Worm (Caenorhabditis elegans) whole organism, young adult: Measurements from ENCODE around the gene F01D5.8.

Experiments
- B0019.2 ChIP-seq: fragments of 200-800 bp; sonication (Bioruptor generic); conservative IDR thresholded peaks from 2 replicates; pipeline ENCODE4 v1.3.6; 2022; ENCODE audit warnings: missing genetic modification reagents, missing genetic modification characterization, missing compliant biosample characterization
- B0336.3 ChIP-seq: fragments of 200-800 bp; sonication (Bioruptor generic); IDR thresholded peaks from 2 replicates; pipeline ENCODE4 v1.3.6; 2022; ENCODE audit warnings: missing genetic modification characterization, missing compliant biosample characterization
- C06A6.2 ChIP-seq: fragments of 200-800 bp; sonication (Bioruptor generic); conservative IDR thresholded peaks from 2 replicates; pipeline ENCODE4 v1.3.6; 2022; ENCODE audit warnings: missing genetic modification characterization, missing compliant biosample characterization
- C17E4.6 ChIP-seq: fragments of 200-800 bp; sonication (Bioruptor generic); IDR thresholded peaks from 2 replicates; pipeline ENCODE4 v1.3.6; 2022; ENCODE audit warnings: missing genetic modification reagents, missing genetic modification characterization, missing compliant biosample characterization
- K11D2.4 ChIP-seq: fragments of 200-800 bp; sonication (Bioruptor generic); IDR thresholded peaks from 2 replicates; pipeline ENCODE4 v1.3.6; 2022; ENCODE audit warnings: missing genetic modification reagents, missing genetic modification characterization, missing compliant biosample characterization
- K12H6.12 ChIP-seq: fragments of 200-800 bp; sonication (Bioruptor generic); optimal IDR thresholded peaks from 2 replicates; lab custom pipeline; 2018; ENCODE audit warnings: mild to moderate bottlenecking, missing genetic modification characterization, missing compliant biosample characterization
- ZK185.1 ChIP-seq: sonication (generic microtip); optimal IDR thresholded peaks from 2 replicates; lab custom pipeline; 2016; ENCODE audit warnings: mild to moderate bottlenecking, missing genetic modification characterization, missing compliant biosample characterization; ENCODE audit not compliant: poor library complexity, severe bottlenecking
- akir-1 ChIP-seq: fragments of 200-800 bp; sonication (Bioruptor generic); optimal IDR thresholded peaks from 2 replicates; lab custom pipeline; 2018; ENCODE audit warnings: mild to moderate bottlenecking, missing genetic modification characterization, moderate library complexity, missing compliant biosample characterization
- aptf-2 ChIP-seq: fragments of 200-800 bp; sonication (Bioruptor generic); conservative IDR thresholded peaks from 2 replicates; pipeline ENCODE4 v1.3.6; 2022; ENCODE audit warnings: missing genetic modification reagents, missing genetic modification characterization, missing compliant biosample characterization
- atf-7 ChIP-seq: sonication (generic microtip); optimal IDR thresholded peaks from 2 replicates; lab custom pipeline; 2017; ENCODE audit warnings: mild to moderate bottlenecking, missing genetic modification characterization, missing compliant biosample characterization
- attf-5 ChIP-seq: fragments of 200-800 bp; sonication (Bioruptor generic); optimal IDR thresholded peaks from 2 replicates; lab custom pipeline; 2018; ENCODE audit warnings: mild to moderate bottlenecking, missing genetic modification characterization, missing compliant biosample characterization
- bed-1 ChIP-seq: fragments of 200-800 bp; sonication (Bioruptor generic); IDR thresholded peaks from 2 replicates; pipeline ENCODE4 v1.3.6; 2022; ENCODE audit warnings: missing genetic modification reagents, missing genetic modification characterization, missing compliant biosample characterization
- ceh-100 ChIP-seq: fragments of 200-800 bp; sonication (Bioruptor generic); IDR thresholded peaks from 2 replicates; pipeline ENCODE4 v1.3.6; 2022; ENCODE audit warnings: missing genetic modification reagents, missing genetic modification characterization, missing compliant biosample characterization
- ceh-27 ChIP-seq: fragments of 200-800 bp; sonication (Bioruptor generic); optimal IDR thresholded peaks from 2 replicates; lab custom pipeline; 2018; ENCODE audit warnings: mild to moderate bottlenecking, missing genetic modification characterization, moderate library complexity, missing compliant biosample characterization
- chd-7 ChIP-seq: sonication (generic microtip); optimal IDR thresholded peaks from 2 replicates; lab custom pipeline; 2016; ENCODE audit warnings: mild to moderate bottlenecking, missing genetic modification characterization, moderate library complexity, missing compliant biosample characterization
- dox-1 ChIP-seq: fragments of 200-800 bp; sonication (Bioruptor generic); IDR thresholded peaks from 2 replicates; pipeline ENCODE4 v1.3.6; 2022; ENCODE audit warnings: missing genetic modification reagents, missing genetic modification characterization, missing compliant biosample characterization
- dpff-1 ChIP-seq: sonication (generic microtip); optimal IDR thresholded peaks from 2 replicates; lab custom pipeline; 2017; ENCODE audit warnings: mild to moderate bottlenecking, missing genetic modification characterization, missing compliant biosample characterization
- efl-1 ChIP-seq: fragments of 150-350 bp; optimal IDR thresholded peaks from 2 replicates; lab custom pipeline; 2014; ENCODE audit warnings: missing biosample characterization, missing genetic modification reagents, missing genetic modification characterization
- egl-44 ChIP-seq: fragments of 200-800 bp; sonication (Bioruptor generic); IDR thresholded peaks from 2 replicates; pipeline ENCODE4 v1.3.6; 2022; ENCODE audit warnings: missing genetic modification reagents, missing genetic modification characterization, missing compliant biosample characterization
- egrh-3 ChIP-seq: fragments of 200-800 bp; sonication (Bioruptor generic); IDR thresholded peaks from 2 replicates; pipeline ENCODE4 v1.3.6; 2022; ENCODE audit warnings: missing genetic modification reagents, missing genetic modification characterization, missing compliant biosample characterization
- ekl-4 ChIP-seq: fragments of 200-800 bp; sonication (Bioruptor generic); IDR thresholded peaks from 2 replicates; pipeline ENCODE4 v1.3.6; 2022; ENCODE audit warnings: missing genetic modification reagents, missing genetic modification characterization, missing compliant biosample characterization
- ets-4 ChIP-seq: fragments of 200-800 bp; sonication (Bioruptor generic); optimal IDR thresholded peaks from 2 replicates; lab custom pipeline; 2018; ENCODE audit warnings: mild to moderate bottlenecking, missing genetic modification characterization, missing compliant biosample characterization
- gei-17 ChIP-seq: fragments of 200-800 bp; sonication (Bioruptor generic); optimal IDR thresholded peaks from 2 replicates; lab custom pipeline; 2018; ENCODE audit warnings: mild to moderate bottlenecking, missing genetic modification characterization, missing compliant biosample characterization
- hmg-1.2 ChIP-seq: fragments of 200-800 bp; sonication (Bioruptor generic); IDR thresholded peaks from 2 replicates; pipeline ENCODE4 v1.3.6; 2022; ENCODE audit warnings: missing genetic modification reagents, missing genetic modification characterization, missing compliant biosample characterization
- hsf-1 ChIP-seq: fragments of 200-800 bp; sonication (Bioruptor generic); IDR thresholded peaks from 2 replicates; pipeline ENCODE4 v1.3.6; 2022; ENCODE audit warnings: missing genetic modification reagents, missing genetic modification characterization, missing compliant biosample characterization
- let-526 ChIP-seq: fragments of 200-800 bp; sonication (Bioruptor generic); IDR thresholded peaks from 2 replicates; pipeline ENCODE4 v1.3.6; 2022; ENCODE audit warnings: missing genetic modification reagents, missing genetic modification characterization, missing compliant biosample characterization
- lin-26 ChIP-seq: fragments of 200-800 bp; sonication (Bioruptor generic); IDR thresholded peaks from 2 replicates; pipeline ENCODE4 v1.3.6; 2022; ENCODE audit warnings: missing genetic modification reagents, missing genetic modification characterization, missing compliant biosample characterization
- lin-40 ChIP-seq: sonication (generic microtip); optimal IDR thresholded peaks from 2 replicates; lab custom pipeline; 2016; ENCODE audit warnings: missing genetic modification characterization, mild to moderate bottlenecking, missing compliant biosample characterization, missing genotype, missing genetic modification reagents
- lin-54 ChIP-seq: fragments of 200-800 bp; sonication (Bioruptor generic); optimal IDR thresholded peaks from 2 replicates; lab custom pipeline; 2018; ENCODE audit warnings: mild to moderate bottlenecking, missing genetic modification characterization, missing compliant biosample characterization
- madf-8 ChIP-seq: fragments of 200-800 bp; sonication (Bioruptor generic); conservative IDR thresholded peaks from 2 replicates; pipeline ENCODE4 v1.3.6; 2022; ENCODE audit warnings: missing genetic modification reagents, missing genetic modification characterization, missing compliant biosample characterization
- mcd-1 ChIP-seq: fragments of 200-800 bp; sonication (Bioruptor generic); IDR thresholded peaks from 2 replicates; pipeline ENCODE4 v1.3.6; 2022; ENCODE audit warnings: missing genetic modification reagents, missing genetic modification characterization, missing compliant biosample characterization
- nfyb-1 ChIP-seq: fragments of 200-800 bp; sonication (Bioruptor generic); IDR thresholded peaks from 2 replicates; pipeline ENCODE4 v1.3.6; 2022; ENCODE audit warnings: missing genetic modification reagents, missing genetic modification characterization, missing compliant biosample characterization
- nhr-80 ChIP-seq: sonication (generic microtip); optimal IDR thresholded peaks from 2 replicates; lab custom pipeline; 2016; ENCODE audit warnings: missing genetic modification characterization, missing compliant biosample characterization
- nhr-90 ChIP-seq: sonication (generic microtip); optimal IDR thresholded peaks from 2 replicates; lab custom pipeline; 2016; ENCODE audit warnings: missing genotype, mild to moderate bottlenecking, missing genetic modification characterization, missing compliant biosample characterization
- pbrm-1 ChIP-seq: fragments of 200-800 bp; sonication (Bioruptor generic); IDR thresholded peaks from 2 replicates; pipeline ENCODE4 v1.3.6; 2022; ENCODE audit warnings: missing genetic modification reagents, missing genetic modification characterization, missing compliant biosample characterization
- pha-4 ChIP-seq: fragments of 150-350 bp; sonication (generic microtip); optimal IDR thresholded peaks from 2 replicates; lab custom pipeline; 2014; ENCODE audit warnings: missing biosample characterization, missing genetic modification reagents, missing genetic modification characterization
- sdz-38 ChIP-seq: sonication (generic microtip); optimal IDR thresholded peaks from 2 replicates; lab custom pipeline; 2016; ENCODE audit warnings: missing genotype, missing genetic modification characterization, missing compliant biosample characterization
- snpc-3.4 ChIP-seq: sonication (generic microtip); optimal IDR thresholded peaks from 2 replicates; lab custom pipeline; 2017; ENCODE audit warnings: missing genetic modification characterization, mild to moderate bottlenecking, missing compliant biosample characterization, antibody characterized with exemption, moderate library complexity, missing genotype, missing genetic modification reagents
- snpc-4 ChIP-seq, 5 experiments: fragments of 150-350 bp in 1 of 5; sonication (generic microtip) in 4 of 5; optimal IDR thresholded peaks; 2 replicates each; lab custom pipeline; 2014 to 2018; ENCODE audit warnings: missing genetic modification characterization in 5 of 5, missing biosample characterization in 3 of 5, antibody characterized with exemption in 2 of 5, mild to moderate bottlenecking in 2 of 5, missing compliant biosample characterization in 2 of 5, missing genotype in 2 of 5, moderate library complexity in 2 of 5, missing genetic modification reagents in 1 of 5
- somi-1 ChIP-seq: fragments of 200-800 bp; sonication (Bioruptor generic); optimal IDR thresholded peaks from 2 replicates; lab custom pipeline; 2018; ENCODE audit warnings: mild to moderate bottlenecking, missing genetic modification characterization, missing compliant biosample characterization
- tbp1 ChIP-seq: fragments of 200-800 bp; sonication (Bioruptor generic); optimal IDR thresholded peaks from 2 replicates; lab custom pipeline; 2018; ENCODE audit warnings: mild to moderate bottlenecking, missing genetic modification characterization, missing compliant biosample characterization
- unc-62 ChIP-seq: fragments of 150-350 bp; optimal IDR thresholded peaks from 2 replicates; lab custom pipeline; 2014; ENCODE audit warnings: missing biosample characterization, missing genetic modification reagents, missing genetic modification characterization
- zim-3 ChIP-seq: sonication (generic microtip); optimal IDR thresholded peaks from 2 replicates; lab custom pipeline; 2017; ENCODE audit warnings: mild to moderate bottlenecking, missing genetic modification characterization, moderate library complexity, missing compliant biosample characterization
- ztf-22 ChIP-seq: fragments of 200-800 bp; sonication (Bioruptor generic); optimal IDR thresholded peaks from 2 replicates; lab custom pipeline; 2018; ENCODE audit warnings: mild to moderate bottlenecking, missing genetic modification characterization, moderate library complexity, missing compliant biosample characterization
- ztf-26 ChIP-seq: sonication (generic microtip); optimal IDR thresholded peaks from 2 replicates; lab custom pipeline; 2017; ENCODE audit warnings: missing genetic modification characterization, missing compliant biosample characterization

The F01D5.8 gene

ce11 chrII:14049097-14049496, 38.6 kb downstream of the F01D5.8 start:
- TF ChIP-seq egrh-3 (GFP tag; lab: Robert Waterston, UW) (peak; percentile 48; the same call in 1 of the 2 replicates), mcd-1 (peak; percentile 27; the same call in 1 of the 2 replicates), hsf-1 (GFP tag; lab: Robert Waterston, UW) (no peak), lin-40 (tag; lab: Kevin White, UChicago) (peak; percentile 1), let-526 (GFP tag; lab: Robert Waterston, UW) (no peak), sdz-38 (tag; lab: Kevin White, UChicago) (no peak), nhr-80 (tag; lab: Kevin White, UChicago) (peak; percentile 87), dox-1 (peak; percentile 62), pbrm-1 (GFP tag; lab: Robert Waterston, UW) (no peak), snpc-4 (GFP tag; optimal IDR thresholded peaks at IDR 0.05; lab: Kevin White, UChicago) (no peak), snpc-4 (tag; optimal IDR thresholded peaks at IDR 0.05; lab: Kevin White, UChicago) (peak in 2 of 4 experiments; percentile 7 to 30), efl-1 (GFP tag; lab: Kevin White, UChicago) (no peak), madf-8 (GFP tag; lab: Robert Waterston, UW) (no peak), dpff-1 (tag; lab: Kevin White, UChicago) (no peak)

DNA sequence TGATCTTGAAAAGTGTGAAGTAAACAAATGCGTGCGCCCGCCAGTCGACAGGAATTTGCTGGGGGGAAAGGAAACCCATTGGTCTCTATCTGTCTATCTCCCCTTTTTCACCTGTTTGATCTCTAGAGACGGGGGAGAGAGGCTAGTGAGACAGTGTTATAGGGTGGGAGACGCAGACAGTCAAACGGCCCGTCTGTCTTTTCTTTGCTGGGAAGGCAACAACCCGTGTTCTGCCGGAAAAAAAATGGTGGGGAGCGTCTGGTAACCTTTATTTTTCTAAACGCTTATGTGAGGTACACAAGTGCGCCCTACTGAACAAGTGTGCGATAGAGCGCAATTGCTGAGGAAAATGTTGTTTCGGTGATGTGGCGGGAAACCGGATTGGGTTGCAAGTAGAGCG, 40.0 kb downstream of the F01D5.8 start:
- peak; percentile 72 for TF ChIP-seq chd-7 (tag; lab: Kevin White, UChicago)
- TF ChIP-seq K11D2.4, result peak; percentile 45; the same call in 1 of the 2 replicates
- TF ChIP-seq unc-62 (GFP tag; lab: Kevin White, UChicago), result peak; percentile 9
- TF ChIP-seq nhr-90 (tag; lab: Kevin White, UChicago), result no peak
- 0 out of 2 replicates have a peak, but pooled peaks have one; percentile 36 for TF ChIP-seq aptf-2
- peak; percentile 87 for TF ChIP-seq nhr-80 (tag; lab: Kevin White, UChicago)
- peak; percentile 66 for TF ChIP-seq lin-26 (GFP tag; lab: Robert Waterston, UW)
- TF ChIP-seq pbrm-1 (GFP tag; lab: Robert Waterston, UW), result 0 out of 2 replicates have a peak, but pooled peaks have one; percentile 39
- peak; percentile 75 for TF ChIP-seq somi-1
- TF ChIP-seq akir-1 (GFP tag; lab: Kevin White, UChicago), result peak; percentile 53
- no peak for TF ChIP-seq C17E4.6 (GFP tag; lab: Robert Waterston, UW)
- peak; percentile 81 for TF ChIP-seq pha-4
- peak; percentile 25 for TF ChIP-seq lin-54
- no peak for TF ChIP-seq gei-17 (GFP tag; lab: Kevin White, UChicago)
- peak; percentile 39 for TF ChIP-seq efl-1 (GFP tag; lab: Kevin White, UChicago)
- TF ChIP-seq bed-1 (GFP tag; lab: Robert Waterston, UW), result no peak
- peak; percentile 42 for TF ChIP-seq ceh-27
- TF ChIP-seq ZK185.1, result no peak
- TF ChIP-seq lin-40 (tag; lab: Kevin White, UChicago), result peak; percentile 68
- TF ChIP-seq egl-44 (GFP tag; lab: Robert Waterston, UW), result 0 out of 2 replicates have a peak, but pooled peaks have one; percentile 63
- TF ChIP-seq snpc-3.4, result no peak
- TF ChIP-seq ets-4, result peak; percentile 4
- peak; percentile 48 for TF ChIP-seq atf-7
- TF ChIP-seq nfyb-1, result peak; percentile 69
- peak; percentile 90 for TF ChIP-seq mcd-1
- peak; percentile 60 for TF ChIP-seq ztf-26 (tag; lab: Kevin White, UChicago)
- TF ChIP-seq ztf-22, result peak; percentile 13
- no peak for TF ChIP-seq ekl-4 (GFP tag; lab: Robert Waterston, UW)
- peak; percentile 6 for TF ChIP-seq snpc-4 (GFP tag; optimal IDR thresholded peaks at IDR 0.05; lab: Kevin White, UChicago)
- TF ChIP-seq snpc-4 (tag; optimal IDR thresholded peaks at IDR 0.05; lab: Kevin White, UChicago), result peak in 3 of 4 experiments; percentile 18 to 69 (median 66)
- peak; percentile 54 for TF ChIP-seq tbp1 (GFP tag; lab: Kevin White, UChicago)
- no peak for TF ChIP-seq zim-3 (tag; lab: Kevin White, UChicago)
- TF ChIP-seq B0336.3, result peak; percentile 41; the same call in 1 of the 2 replicates
- TF ChIP-seq ceh-100 (GFP tag; lab: Robert Waterston, UW), result 0 out of 2 replicates have a peak, but pooled peaks have one; percentile 21
- peak; percentile 97 for TF ChIP-seq hmg-1.2 (GFP tag; lab: Robert Waterston, UW)
- TF ChIP-seq C06A6.2 (GFP tag; lab: Robert Waterston, UW), result 0 out of 2 replicates have a peak, but pooled peaks have one; percentile 33
- no peak for TF ChIP-seq B0019.2
- TF ChIP-seq K12H6.12 (tag; lab: Kevin White, UChicago), result peak; percentile 43
- TF ChIP-seq attf-5 (GFP tag; lab: Kevin White, UChicago), result peak; percentile 85
